Fruit fly (Drosophila melanogaster): ENCODE data around the gene UbcE2M.

Gene UbcE2M

DNA sequence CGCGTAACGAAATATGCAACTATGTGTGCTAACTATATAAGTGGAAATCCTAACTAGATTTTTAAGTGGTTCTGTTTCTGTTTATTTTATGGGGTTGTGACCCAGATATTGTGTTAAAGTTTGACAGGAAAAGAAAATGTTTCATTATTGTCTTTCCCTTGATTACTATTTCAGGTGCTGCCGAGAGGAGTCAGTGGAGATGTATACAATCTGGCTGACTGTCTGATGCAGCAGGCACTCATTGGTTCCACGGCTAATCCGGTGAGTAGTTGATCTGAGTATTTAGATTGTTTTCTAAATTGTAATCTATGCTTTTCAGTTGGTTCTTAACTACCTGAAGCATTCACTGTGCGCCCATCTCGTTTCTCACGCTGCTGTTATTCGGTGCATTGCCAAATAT lies 4.8 kb downstream of the UbcE2M start, which contains the start of gene CG7387:
TSS of gene CG7387 (minus strand) at position 101 of the 400 bp plus-strand sequence.
- TF ChIP-seq EcR (GFP tag; optimal IDR thresholded peaks at IDR 0.05) (no peak), psq (optimal IDR thresholded peaks at IDR 0.05) (no peak), usp (GFP tag; optimal IDR thresholded peaks at IDR 0.05) (no peak), CG8478 (optimal IDR thresholded peaks at IDR 0.05) (no peak), pan (optimal IDR thresholded peaks at IDR 0.05) (no peak), Dll (optimal IDR thresholded peaks at IDR 0.05) (no peak)

DNA sequence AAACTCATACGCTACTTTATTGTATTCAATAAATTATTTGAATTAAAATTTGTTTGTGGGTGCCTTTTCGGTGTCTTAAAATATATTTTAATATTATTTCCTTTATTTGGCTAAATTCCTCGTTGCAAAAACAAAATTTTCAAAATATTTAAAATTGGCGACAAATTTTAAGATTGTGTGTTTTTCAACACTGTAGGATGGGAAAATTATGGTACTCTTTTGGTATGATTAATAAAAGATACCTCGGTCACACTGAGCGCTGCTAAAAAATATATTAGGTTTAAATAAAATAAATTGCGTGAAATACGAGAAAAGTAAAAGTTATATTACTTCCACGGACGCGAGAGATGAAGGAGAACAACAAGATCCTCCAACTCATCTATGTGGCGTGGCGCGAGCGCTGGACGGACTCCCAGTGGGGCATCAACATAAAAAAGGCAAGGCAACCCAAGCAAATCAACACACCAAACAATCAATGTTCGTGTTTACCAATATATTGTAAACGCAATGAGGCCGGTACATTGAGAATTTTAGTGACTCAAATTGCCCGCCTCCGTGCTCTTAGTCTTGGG lies 6.7 kb downstream of the UbcE2M start, which contains the start of gene MED24:
TSS of gene MED24 (plus strand) at position 229 of the 572 bp plus-strand sequence.
- TF ChIP-seq psq (optimal IDR thresholded peaks at IDR 0.05) (no peak), pan (optimal IDR thresholded peaks at IDR 0.05) (no peak), Dll (optimal IDR thresholded peaks at IDR 0.05) (no peak), CG8478 (optimal IDR thresholded peaks at IDR 0.05) (no peak), usp (GFP tag; optimal IDR thresholded peaks at IDR 0.05) (no peak), EcR (GFP tag; optimal IDR thresholded peaks at IDR 0.05) (no peak)

DNA sequence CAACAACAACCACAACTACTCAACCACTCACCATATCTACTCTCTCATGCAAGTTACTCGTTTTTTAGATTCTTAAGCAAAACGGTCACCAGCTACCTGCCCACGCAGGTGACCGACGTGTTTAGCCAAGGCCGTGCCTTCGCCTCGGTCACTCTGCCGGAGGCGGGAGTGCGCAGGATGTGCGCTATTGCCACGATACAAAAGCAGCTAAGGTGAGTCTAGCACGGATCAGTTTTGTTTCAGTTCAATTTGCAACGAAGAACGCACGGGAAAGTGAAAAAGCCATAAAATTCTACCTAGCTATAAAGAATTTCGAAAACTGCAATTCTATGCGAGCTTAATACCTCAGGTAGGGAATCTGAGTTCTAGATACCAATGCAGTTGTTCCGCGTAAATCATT lies 8.6 kb downstream of the UbcE2M start:
- TF ChIP-seq EcR (GFP tag; optimal IDR thresholded peaks at IDR 0.05), result no peak
- TF ChIP-seq psq (optimal IDR thresholded peaks at IDR 0.05), result no peak
- TF ChIP-seq pan (optimal IDR thresholded peaks at IDR 0.05), result no peak
- no peak for TF ChIP-seq usp (GFP tag; optimal IDR thresholded peaks at IDR 0.05)
- TF ChIP-seq CG8478 (optimal IDR thresholded peaks at IDR 0.05), result no peak
- no peak for TF ChIP-seq Dll (optimal IDR thresholded peaks at IDR 0.05)

DNA sequence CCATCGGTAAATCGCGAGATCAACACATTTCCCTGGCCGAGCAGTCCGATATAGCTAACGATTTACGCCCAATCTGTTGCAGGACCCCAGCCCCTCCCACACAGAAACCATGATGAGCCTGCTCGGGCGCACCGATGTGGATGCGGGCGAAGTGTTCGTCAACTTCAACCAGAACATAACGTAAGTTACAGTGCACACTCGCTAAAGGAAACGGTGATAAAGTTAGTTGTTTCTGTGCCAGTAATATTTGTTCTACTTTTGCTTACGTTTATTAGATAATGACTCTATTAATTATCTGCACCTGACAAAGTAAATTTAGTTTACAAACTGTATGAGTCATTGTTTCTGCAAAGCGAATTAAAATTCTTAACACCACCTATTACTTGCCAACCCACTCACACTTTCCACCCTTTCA lies 10.4 kb downstream of the UbcE2M start:
- TF ChIP-seq EcR (GFP tag; optimal IDR thresholded peaks at IDR 0.05) (no peak), usp (GFP tag; optimal IDR thresholded peaks at IDR 0.05) (no peak), CG8478 (optimal IDR thresholded peaks at IDR 0.05) (no peak), pan (optimal IDR thresholded peaks at IDR 0.05) (no peak), Dll (optimal IDR thresholded peaks at IDR 0.05) (no peak), psq (optimal IDR thresholded peaks at IDR 0.05) (no peak)

DNA sequence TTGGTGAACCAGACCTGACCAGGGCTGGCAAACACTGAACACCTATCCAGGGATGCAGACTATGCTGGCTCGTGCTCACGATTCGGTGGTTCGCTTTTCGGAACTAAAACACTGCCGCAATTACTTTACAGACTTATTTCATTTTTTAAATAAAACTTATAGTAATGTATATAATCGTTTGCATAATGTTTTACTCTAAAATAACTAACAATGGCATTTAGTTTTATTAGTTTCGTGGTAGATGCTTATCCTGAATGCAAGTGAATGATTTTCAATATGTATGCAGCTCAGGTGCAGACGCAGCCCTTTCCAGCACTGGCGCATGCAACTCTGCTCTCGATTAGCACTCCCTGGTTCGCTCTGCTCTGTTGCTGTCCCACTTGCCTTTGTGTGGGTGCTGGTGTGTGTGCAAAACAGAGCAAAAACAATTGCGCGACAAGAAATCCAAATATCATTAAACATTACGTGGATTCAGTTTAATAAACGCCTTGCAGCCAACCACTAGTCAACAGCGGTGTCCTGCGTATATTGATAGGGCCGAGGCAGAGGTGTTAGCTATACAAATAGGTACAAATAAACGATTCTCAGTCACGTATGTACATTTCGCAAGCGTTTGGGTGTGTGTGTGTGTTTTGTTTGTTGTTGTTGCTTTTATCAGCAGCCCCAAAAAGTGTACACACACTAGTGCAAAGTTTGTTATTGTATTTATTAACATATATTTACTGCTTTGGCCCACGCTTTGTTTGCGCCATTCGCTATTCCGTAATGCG lies 11.0 kb downstream of the UbcE2M start, which contains the start of the genes ERR and Atg18a:
TSS of gene ERR (minus strand) at position 45 of the 770 bp plus-strand sequence.
TSS of gene Atg18a (plus strand) at position 231 of the 770 bp plus-strand sequence.
- TF ChIP-seq psq (optimal IDR thresholded peaks at IDR 0.05) (no peak), pan (optimal IDR thresholded peaks at IDR 0.05) (no peak), CG8478 (optimal IDR thresholded peaks at IDR 0.05) (no peak), Dll (optimal IDR thresholded peaks at IDR 0.05) (no peak), usp (GFP tag; optimal IDR thresholded peaks at IDR 0.05) (no peak), EcR (GFP tag; optimal IDR thresholded peaks at IDR 0.05) (no peak)

DNA sequence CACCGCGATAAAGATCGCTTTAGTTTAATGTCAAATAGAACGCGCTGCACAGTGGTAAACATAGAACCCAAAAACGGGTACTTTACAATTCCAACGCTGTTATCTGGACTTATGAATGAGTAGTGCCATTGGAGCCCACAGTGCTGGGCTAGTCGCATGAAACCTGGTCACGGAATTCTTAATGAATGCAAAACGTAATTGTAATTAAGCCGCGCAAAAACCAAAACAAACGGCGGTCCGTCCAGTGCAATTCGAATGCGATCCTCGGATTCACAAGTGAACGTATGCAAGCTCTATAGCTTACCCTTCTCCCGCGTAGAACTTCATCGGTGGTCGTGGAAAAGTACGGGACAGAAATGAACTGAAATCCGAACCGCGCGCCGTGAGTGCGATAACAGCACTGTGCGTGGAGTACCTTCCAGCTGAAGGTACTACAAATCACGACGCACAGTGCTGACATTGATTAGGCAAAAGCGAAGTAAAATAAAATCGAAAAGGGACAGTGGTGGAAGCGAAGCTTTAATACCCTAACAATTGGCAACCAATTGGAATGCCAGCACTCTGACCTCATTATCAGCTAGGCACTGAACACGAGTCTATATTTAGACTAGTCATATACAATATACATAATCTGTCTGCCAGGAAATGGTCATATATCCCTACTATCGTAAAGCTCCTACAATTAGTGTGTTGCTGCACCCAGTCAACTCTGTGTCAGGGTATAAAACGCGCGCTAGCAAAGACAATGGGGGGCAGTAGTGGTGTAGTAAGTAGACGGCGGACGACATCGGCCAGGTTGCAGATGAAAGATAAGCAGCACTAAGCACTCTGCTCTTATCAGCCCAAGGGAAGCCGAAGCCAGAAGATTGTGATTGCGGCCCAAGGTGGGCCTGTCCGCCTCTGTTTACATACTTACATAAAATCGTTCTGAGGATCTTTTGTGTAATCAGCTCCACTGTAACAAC lies 12.2 kb downstream of the UbcE2M start:
- TF ChIP-seq psq (optimal IDR thresholded peaks at IDR 0.05), result no peak

DNA sequence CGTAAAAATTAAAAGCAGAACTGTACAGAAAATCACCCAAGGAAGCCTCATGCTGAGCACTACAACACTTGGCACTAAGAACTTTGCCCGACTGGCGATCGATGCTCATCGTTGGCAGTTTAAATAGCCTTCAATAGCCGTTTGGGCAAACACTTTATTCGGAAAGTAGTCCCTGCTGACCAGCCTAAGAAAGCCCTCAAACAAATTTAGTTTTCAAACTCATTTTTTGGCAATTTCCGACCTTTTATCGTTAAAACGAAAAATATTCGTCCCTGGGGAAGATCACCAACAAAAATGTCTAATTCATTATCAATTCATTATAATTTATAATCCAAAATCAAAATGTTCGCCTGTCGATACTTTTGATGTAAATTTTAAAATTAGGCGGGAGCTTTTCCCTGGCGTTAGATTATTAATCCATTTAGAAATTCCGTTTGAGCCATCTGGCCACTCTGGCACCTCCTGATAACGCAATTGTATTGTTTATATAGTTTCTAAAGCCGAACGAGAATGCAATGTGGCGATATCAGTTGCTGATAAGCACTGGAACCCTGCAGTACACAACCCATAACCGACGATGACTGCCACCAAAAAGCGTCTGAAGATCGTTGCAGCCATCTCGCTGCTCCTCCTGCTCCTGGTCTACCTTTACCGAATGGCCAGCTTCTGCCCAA lies 17.2 kb downstream of the UbcE2M start, which contains the start of the genes mthl7 and Uxs:
TSS of gene mthl7 (minus strand) at position 51 of the 674 bp plus-strand sequence.
TSS of gene Uxs (plus strand) at position 460 of the 674 bp plus-strand sequence.
- no peak for TF ChIP-seq EcR (GFP tag; optimal IDR thresholded peaks at IDR 0.05)
- TF ChIP-seq Dll (optimal IDR thresholded peaks at IDR 0.05), result no peak
- TF ChIP-seq pan (optimal IDR thresholded peaks at IDR 0.05), result no peak
- no peak for TF ChIP-seq usp (GFP tag; optimal IDR thresholded peaks at IDR 0.05)
- TF ChIP-seq CG8478 (optimal IDR thresholded peaks at IDR 0.05), result no peak
- TF ChIP-seq psq (optimal IDR thresholded peaks at IDR 0.05), result no peak

DNA sequence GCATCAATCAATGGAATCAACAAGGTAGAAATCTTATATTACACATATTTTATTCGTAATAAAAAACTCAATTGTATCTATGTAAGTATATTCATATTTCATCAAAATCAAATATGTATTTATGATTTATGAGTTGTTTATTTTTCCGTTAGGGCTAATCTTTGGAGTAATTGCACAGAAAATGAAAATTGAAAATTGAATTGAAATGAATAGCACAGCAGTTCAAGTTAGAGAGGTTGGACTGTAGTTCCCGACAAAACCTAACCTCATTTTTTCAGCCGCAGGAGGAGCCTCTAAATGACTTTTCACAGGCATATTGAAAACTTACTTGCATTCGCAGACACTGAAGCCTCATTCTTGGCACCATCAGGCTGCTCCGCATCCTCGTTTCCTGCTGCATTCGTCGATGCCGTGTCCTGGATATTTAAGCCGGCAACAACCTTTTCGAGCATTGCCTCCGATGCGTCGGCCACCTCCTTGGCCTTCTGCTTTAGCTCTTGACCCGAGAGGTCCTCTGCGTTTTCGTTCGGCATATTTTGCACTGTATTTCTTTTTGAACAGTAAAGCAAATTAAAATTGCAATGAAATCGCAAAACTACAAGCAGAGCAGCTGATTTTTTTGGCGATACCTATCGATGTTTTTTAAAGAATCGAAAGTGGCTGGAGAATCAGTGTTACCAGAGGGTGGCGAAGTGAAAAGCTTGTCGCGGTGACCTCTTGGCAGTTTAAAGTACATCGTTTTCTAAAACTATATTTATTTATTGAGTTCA lies 19.8 kb downstream of the UbcE2M start, which contains the start of gene Nmt:
TSS of gene Nmt (minus strand) at position 635 of the 770 bp plus-strand sequence.
- TF ChIP-seq Dll (optimal IDR thresholded peaks at IDR 0.05) (no peak), CG8478 (optimal IDR thresholded peaks at IDR 0.05) (no peak), usp (GFP tag; optimal IDR thresholded peaks at IDR 0.05) (no peak), psq (optimal IDR thresholded peaks at IDR 0.05) (no peak), EcR (GFP tag; optimal IDR thresholded peaks at IDR 0.05) (no peak), pan (optimal IDR thresholded peaks at IDR 0.05) (no peak)

DNA sequence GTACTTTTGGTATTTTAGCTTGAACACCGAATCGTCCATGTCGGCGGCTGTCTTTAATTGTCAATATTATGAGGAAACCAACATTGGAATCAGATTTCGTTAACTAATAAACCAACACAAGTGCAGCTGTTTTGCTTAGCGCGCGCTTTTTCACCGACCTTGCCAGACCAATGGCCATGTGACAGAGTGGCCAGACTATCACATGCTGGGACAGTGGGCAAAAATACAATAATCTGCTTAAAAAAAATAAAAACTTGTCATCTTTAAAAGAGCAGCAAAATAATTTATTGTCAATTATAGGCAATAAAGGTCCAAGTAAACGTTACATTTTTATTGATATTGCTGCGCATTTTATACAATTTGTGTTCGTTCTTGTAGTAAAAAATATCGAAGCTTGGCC lies 22.0 kb downstream of the UbcE2M start, which contains the start of gene RecQ4:
TSS of gene RecQ4 (minus strand) at position 161 of the 400 bp plus-strand sequence.
- no peak for TF ChIP-seq Dll (optimal IDR thresholded peaks at IDR 0.05)
- TF ChIP-seq EcR (GFP tag; optimal IDR thresholded peaks at IDR 0.05), result no peak
- TF ChIP-seq CG8478 (optimal IDR thresholded peaks at IDR 0.05), result no peak
- TF ChIP-seq psq (optimal IDR thresholded peaks at IDR 0.05), result no peak
- TF ChIP-seq usp (GFP tag; optimal IDR thresholded peaks at IDR 0.05), result no peak
- TF ChIP-seq pan (optimal IDR thresholded peaks at IDR 0.05), result no peak

DNA sequence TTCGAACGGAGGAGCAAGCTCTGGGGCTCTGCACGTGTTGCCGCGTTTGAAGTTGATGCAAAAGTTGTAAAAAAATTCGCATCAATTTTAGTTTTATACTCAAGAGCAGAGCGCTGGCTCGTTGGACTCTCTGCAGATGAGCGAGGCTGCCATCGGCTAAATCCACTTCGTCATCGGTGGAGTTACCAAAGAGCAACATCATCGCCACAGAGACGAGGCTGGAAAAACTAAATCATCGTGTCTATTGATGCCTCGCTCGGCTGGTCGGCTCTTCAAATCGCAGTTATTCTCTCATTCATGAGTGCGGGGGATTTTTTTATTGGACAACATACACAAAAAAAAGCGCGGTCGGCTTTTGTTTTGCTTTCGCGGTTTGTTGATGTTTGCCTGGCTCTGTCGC lies 32.4 kb downstream of the UbcE2M start, which contains the start of gene CG13675:
TSS of gene CG13675 (minus strand) at position 83 of the 400 bp plus-strand sequence.
- TF ChIP-seq usp (GFP tag; optimal IDR thresholded peaks at IDR 0.05) (no peak), EcR (GFP tag; optimal IDR thresholded peaks at IDR 0.05) (no peak), pan (optimal IDR thresholded peaks at IDR 0.05) (no peak), Dll (optimal IDR thresholded peaks at IDR 0.05) (no peak), CG8478 (optimal IDR thresholded peaks at IDR 0.05) (no peak), psq (optimal IDR thresholded peaks at IDR 0.05) (no peak)
